Fruit fly (Drosophila melanogaster) whole organism, prepupa: Measurements from ENCODE around the gene Axud1.

Experiments used
- CG10669 ChIP-seq: fragments of 200-800 bp; sonication (Bioruptor generic); optimal IDR thresholded peaks from 3 replicates; lab custom pipeline; 2018; ENCODE audit warnings: missing biosample characterization, mild to moderate bottlenecking, missing genetic modification characterization, moderate library complexity
- CG1621 ChIP-seq: fragments of 200-800 bp; sonication (Bioruptor generic); optimal IDR thresholded peaks from 3 replicates; lab custom pipeline; 2018; ENCODE audit warnings: missing biosample characterization, mild to moderate bottlenecking, missing genetic modification characterization
- CG16779 ChIP-seq: fragments of 200-800 bp; sonication (Bioruptor generic); optimal IDR thresholded peaks from 3 replicates; lab custom pipeline; 2017; ENCODE audit warnings: missing biosample characterization, mild to moderate bottlenecking, missing genetic modification characterization
- CG3032 ChIP-seq: fragments of 200-800 bp; optimal IDR thresholded peaks from 2 replicates; lab custom pipeline; 2019; ENCODE audit warnings: missing biosample characterization, mild to moderate bottlenecking, missing genetic modification characterization, moderate library complexity
- CG6854 ChIP-seq: fragments of 200-800 bp; sonication (Bioruptor generic); optimal IDR thresholded peaks from 2 replicates; lab custom pipeline; 2017; ENCODE audit warnings: missing biosample characterization, mild to moderate bottlenecking, missing genetic modification characterization
- Eip75B ChIP-seq: fragments of 200-800 bp; sonication (Bioruptor generic); optimal IDR thresholded peaks from 3 replicates; lab custom pipeline; 2016; ENCODE audit warnings: missing biosample characterization, missing genetic modification characterization
- Lpt ChIP-seq: fragments of 200-800 bp; sonication (Bioruptor generic); optimal IDR thresholded peaks from 3 replicates; lab custom pipeline; 2016; ENCODE audit warnings: missing biosample characterization, missing genetic modification characterization
- Met ChIP-seq: fragments of 200-800 bp; sonication (Bioruptor generic); optimal IDR thresholded peaks from 3 replicates; lab custom pipeline; 2016; ENCODE audit warnings: missing biosample characterization, missing genetic modification characterization
- OdsH ChIP-seq: fragments of 200-800 bp; sonication (Bioruptor generic); optimal IDR thresholded peaks from 3 replicates; lab custom pipeline; 2016; ENCODE audit warnings: missing biosample characterization, missing genetic modification characterization
- Smox ChIP-seq: fragments of 200-800 bp; sonication (Bioruptor generic); optimal IDR thresholded peaks from 3 replicates; lab custom pipeline; 2016; ENCODE audit warnings: missing biosample characterization, missing genetic modification characterization
- Sox102F ChIP-seq: fragments of 200-800 bp; sonication (Bioruptor generic); optimal IDR thresholded peaks from 2 replicates; lab custom pipeline; 2016; ENCODE audit warnings: missing biosample characterization, mild to moderate bottlenecking, missing genetic modification characterization
- cyc ChIP-seq: fragments of 200-800 bp; sonication (Bioruptor generic); optimal IDR thresholded peaks from 3 replicates; lab custom pipeline; 2016; ENCODE audit warnings: missing biosample characterization, missing genetic modification characterization
- fkh ChIP-seq: fragments of 200-800 bp; sonication (Bioruptor generic); optimal IDR thresholded peaks from 3 replicates; lab custom pipeline; 2017; ENCODE audit warnings: missing biosample characterization, mild to moderate bottlenecking, missing genetic modification characterization, moderate library complexity
- svp ChIP-seq: fragments of 200-800 bp; sonication (Bioruptor generic); peaks from one replicate; lab custom pipeline; 2016; ENCODE audit warnings: missing biosample characterization, missing genetic modification characterization

DNA sequence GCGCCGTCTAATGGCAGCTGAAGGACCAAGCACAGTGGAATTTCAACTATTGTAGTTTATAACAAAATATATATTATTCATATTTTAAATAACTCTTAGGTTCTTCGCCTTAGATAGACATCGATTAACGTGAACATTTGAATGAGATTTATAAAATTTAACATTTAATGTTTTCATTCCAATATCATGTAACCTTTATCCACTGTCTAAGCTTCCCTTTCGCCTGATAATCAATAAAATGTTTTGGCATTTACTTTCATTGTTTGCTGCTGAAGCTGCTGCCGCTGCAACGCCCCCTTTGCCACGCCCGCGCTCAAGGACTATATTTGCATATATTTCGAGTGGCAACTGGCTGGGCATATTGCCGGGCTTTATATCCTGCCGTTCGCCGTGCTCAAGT, 29.7 kb downstream of the Axud1 start:
- TF ChIP-seq Smox: no peak
- TF ChIP-seq CG1621 (tag; lab: Kevin White, UChicago): no peak
- no peak for TF ChIP-seq CG16779 (tag; lab: Kevin White, UChicago)
- no peak for TF ChIP-seq Eip75B (GFP tag; lab: Kevin White, UChicago)
- no peak for TF ChIP-seq CG6854 (GFP tag; lab: Kevin White, UChicago)
- no peak for TF ChIP-seq CG3032 (tag; lab: Kevin White, UChicago)
- TF ChIP-seq Lpt (GFP tag; lab: Kevin White, UChicago): no peak
- no peak for TF ChIP-seq fkh
- peak; percentile 51 for TF ChIP-seq svp (GFP tag; lab: Kevin White, UChicago)
- TF ChIP-seq Met (GFP tag; lab: Kevin White, UChicago): no peak
- TF ChIP-seq CG10669: no peak
- no peak for TF ChIP-seq OdsH (GFP tag; lab: Kevin White, UChicago)
- no peak for TF ChIP-seq Sox102F (GFP tag; lab: Kevin White, UChicago)
- no peak for TF ChIP-seq cyc (GFP tag; lab: Kevin White, UChicago)
